Fruit fly (Drosophila melanogaster): ENCODE results near the gene CG34132.
"Not testable (repeated sequence)": the region's sequence is repeated elsewhere in the genome, so short reads cannot be mapped to it uniquely, and the experiment has no call there.

- TF ChIP-seq usp (GFP tag; optimal IDR thresholded peaks at IDR 0.05); Dll (optimal IDR thresholded peaks at IDR 0.05): not testable (repeated sequence)
Measured at dm6 chr2L:7856380-7857127, 28.7 kb upstream of the CG34132 start, which contains the start of gene lectin-28C.
